Worm (Caenorhabditis elegans): Measurements from ENCODE around the gene ZC178.2.
A peak's percentile ranks its signal among the peaks of the same experiment; 100 is the strongest.

The ZC178.2 gene

ce11 chrV:8658577-8659362 is 53.0 kb downstream of the ZC178.2 start (continued):
- TF ChIP-seq mes-2 (tag; optimal IDR thresholded peaks at IDR 0.05; ENCODE audit: poor library complexity, severe bottlenecking) (no peak), lin-39 (tag; optimal IDR thresholded peaks at IDR 0.05) (no peak), vab-7 (GFP tag; IDR thresholded peaks at IDR 0.05) (no peak), Y75B8A.6 (GFP tag; IDR thresholded peaks at IDR 0.05) (no peak), saeg-2 (GFP tag; IDR thresholded peaks at IDR 0.05) (no peak), mdl-1 (tag; optimal IDR thresholded peaks at IDR 0.05) (peak; percentile 21 to 65), F10B5.3 (tag; optimal IDR thresholded peaks at IDR 0.05) (no peak), fos-1 (tag; optimal IDR thresholded peaks at IDR 0.05) (no peak), mep-1 (tag; optimal IDR thresholded peaks at IDR 0.05) (no peak), ZK337.2 (GFP tag; IDR thresholded peaks at IDR 0.05) (no peak), Y48G9A.11 (GFP tag; IDR thresholded peaks at IDR 0.05) (no peak), nhr-76 (tag; optimal IDR thresholded peaks at IDR 0.05) (no peak), zip-2 (tag; optimal IDR thresholded peaks at IDR 0.05) (no peak), unc-130 (GFP tag; optimal IDR thresholded peaks at IDR 0.05) (no peak), hmg-1.1 (GFP tag; IDR thresholded peaks at IDR 0.05) (no peak), ztf-7 (tag; optimal IDR thresholded peaks at IDR 0.05) (no peak), lin-38 (GFP tag; IDR thresholded peaks at IDR 0.05) (no peak), hlh-30 (tag; optimal IDR thresholded peaks at IDR 0.05; ENCODE audit: insufficient read depth) (peak; percentile 67), F26F4.8 (GFP tag; conservative IDR thresholded peaks at IDR 0.05) (no peak), ces-1 (GFP tag; optimal IDR thresholded peaks at IDR 0.05) (no peak), nhr-6 (tag; optimal IDR thresholded peaks at IDR 0.05) (no peak), dmd-6 (GFP tag; IDR thresholded peaks at IDR 0.05) (peak; percentile 85), rbr-2 (tag; optimal IDR thresholded peaks at IDR 0.05) (no peak), nhr-102 (tag; optimal IDR thresholded peaks at IDR 0.05) (no peak), mxl-3 (GFP tag; optimal IDR thresholded peaks at IDR 0.05) (peak; percentile 82), fkh-10 (GFP tag; optimal IDR thresholded peaks at IDR 0.05) (no peak), D1046.2 (GFP tag; IDR thresholded peaks at IDR 0.05) (no peak), ceh-20 (GFP tag; IDR thresholded peaks at IDR 0.05) (peak; percentile 57; the same call in 1 of the 2 replicates), daf-8 (GFP tag; IDR thresholded peaks at IDR 0.05) (no peak), egl-43 (GFP tag; IDR thresholded peaks at IDR 0.05) (no peak), unc-62 (GFP tag; optimal IDR thresholded peaks at IDR 0.05 in 1 of 2) (no peak), unc-62 (tag; optimal IDR thresholded peaks at IDR 0.05) (no peak), sdz-12 (GFP tag; optimal IDR thresholded peaks at IDR 0.05) (no peak), cey-2 (tag; optimal IDR thresholded peaks at IDR 0.05; ENCODE audit: borderline replicate concordance, insufficient read depth) (no peak), ceh-62 (tag; optimal IDR thresholded peaks at IDR 0.05) (no peak), gei-8 (GFP tag; optimal IDR thresholded peaks at IDR 0.05) (peak; percentile 0), T26A8.4 (GFP tag; IDR thresholded peaks at IDR 0.05) (no peak), ama-1 (optimal IDR thresholded peaks at IDR 0.05) (no peak), nhr-28 (tag; optimal IDR thresholded peaks at IDR 0.05) (peak; percentile 26), Y5F2A.4 (GFP tag; optimal IDR thresholded peaks at IDR 0.05) (no peak), pha-4 (GFP tag; IDR thresholded peaks at IDR 0.05) (no peak), pha-4 (tag; optimal IDR thresholded peaks at IDR 0.05) (peak; percentile 53), nhr-10 (tag; optimal IDR thresholded peaks at IDR 0.05) (no peak), nhr-41 (GFP tag; IDR thresholded peaks at IDR 0.05) (no peak), F49E8.2 (tag; optimal IDR thresholded peaks at IDR 0.05; ENCODE audit: borderline replicate concordance) (no peak), php-3 (GFP tag; IDR thresholded peaks at IDR 0.05) (no peak), madf-5 (GFP tag; IDR thresholded peaks at IDR 0.05) (no peak), zfp-3 (GFP tag; conservative IDR thresholded peaks at IDR 0.05) (no peak), nhr-48 (tag; optimal IDR thresholded peaks at IDR 0.05) (peak; percentile 14), daf-19 (GFP tag; conservative IDR thresholded peaks at IDR 0.05) (no peak), aly-2 (tag; optimal IDR thresholded peaks at IDR 0.05) (no peak)
